Fruit fly (Drosophila melanogaster) whole organism, embryonic: ENCODE data around the gene CG6055.

Experiments
- Aef1 ChIP-seq: fragments of 200-800 bp; sonication (Bioruptor generic); IDR thresholded peaks from 3 replicates; pipeline ENCODE4 v1.3.6; 2022; ENCODE audit warnings: missing biosample characterization, missing genetic modification characterization
- CG10267 ChIP-seq: fragments of 200-800 bp; sonication (Bioruptor generic); optimal IDR thresholded peaks from 2 replicates; lab custom pipeline; 2018; ENCODE audit warnings: missing biosample characterization, mild to moderate bottlenecking, missing genetic modification characterization, moderate library complexity
- CG11695 ChIP-seq: fragments of 200-800 bp; sonication (Bioruptor generic); IDR thresholded peaks from 3 replicates; pipeline ENCODE4 v1.3.6; 2022; ENCODE audit warnings: missing biosample characterization, missing genetic modification characterization
- CG13123 ChIP-seq: fragments of 200-800 bp; sonication (Bioruptor generic); optimal IDR thresholded peaks from 2 replicates; lab custom pipeline; 2016; ENCODE audit warnings: missing biosample characterization, missing genetic modification characterization
- CG13624 ChIP-seq: fragments of 200-800 bp; sonication (Bioruptor generic); optimal IDR thresholded peaks from 2 replicates; lab custom pipeline; 2016; ENCODE audit warnings: missing biosample characterization, missing genetic modification characterization
- CG1602 ChIP-seq: fragments of 200-800 bp; sonication (Bioruptor generic); optimal IDR thresholded peaks from 3 replicates; lab custom pipeline; 2016; ENCODE audit warnings: missing biosample characterization, missing genetic modification characterization
- CG1792 ChIP-seq: fragments of 200-800 bp; sonication (Bioruptor generic); optimal IDR thresholded peaks from 2 replicates; lab custom pipeline; 2016; ENCODE audit warnings: missing biosample characterization, missing genetic modification characterization
- CG30431 ChIP-seq: fragments of 200-800 bp; sonication (Bioruptor generic); optimal IDR thresholded peaks from 2 replicates; lab custom pipeline; 2017; ENCODE audit warnings: missing biosample characterization, missing genetic modification characterization
- CG34224 ChIP-seq: fragments of 200-800 bp; sonication (Bioruptor generic); IDR thresholded peaks from 3 replicates; pipeline ENCODE4 v1.3.6; 2022; ENCODE audit warnings: missing biosample characterization, missing genetic modification characterization; ENCODE audit not compliant: partially characterized antibody
- CG4328 ChIP-seq: fragments of 200-800 bp; sonication (Bioruptor generic); optimal IDR thresholded peaks from 3 replicates; lab custom pipeline; 2017; ENCODE audit warnings: missing biosample characterization, missing genetic modification reagents, missing genetic modification characterization
- CG4404 ChIP-seq: fragments of 200-800 bp; sonication (Bioruptor generic); IDR thresholded peaks from 2 replicates; pipeline ENCODE4 v1.3.6; 2022; ENCODE audit warnings: missing biosample characterization, missing genetic modification characterization
- CG4820 ChIP-seq: fragments of 200-800 bp; sonication (Bioruptor generic); optimal IDR thresholded peaks from 3 replicates; lab custom pipeline; 2016; ENCODE audit warnings: missing biosample characterization, missing genetic modification characterization
- CG5953 ChIP-seq: fragments of 200-800 bp; sonication (Bioruptor generic); IDR thresholded peaks from 2 replicates; pipeline ENCODE4 v1.3.6; 2022; ENCODE audit warnings: missing biosample characterization, missing genetic modification characterization
- CG7556 ChIP-seq: fragments of 200-800 bp; sonication (Bioruptor generic); optimal IDR thresholded peaks from 2 replicates; lab custom pipeline; 2017; ENCODE audit warnings: missing biosample characterization, mild to moderate bottlenecking, missing genetic modification characterization
- CG8290 ChIP-seq, 3 experiments: fragments of 200-800 bp; sonication (Bioruptor generic); optimal IDR thresholded peaks; 2 replicates each; lab custom pipeline; 2016 to 2019; ENCODE audit warnings: missing biosample characterization in 3 of 3, missing genetic modification characterization in 3 of 3, mild to moderate bottlenecking in 2 of 3, moderate library complexity in 1 of 3
- CG8359 ChIP-seq: fragments of 200-800 bp; sonication (Bioruptor generic); optimal IDR thresholded peaks from 2 replicates; lab custom pipeline; 2017; ENCODE audit warnings: missing biosample characterization, mild to moderate bottlenecking, missing genetic modification characterization, borderline replicate concordance
- CG8388 ChIP-seq: fragments of 200-800 bp; sonication (Bioruptor generic); optimal IDR thresholded peaks from 2 replicates; lab custom pipeline; 2019; ENCODE audit warnings: missing biosample characterization, mild to moderate bottlenecking, missing genetic modification characterization, moderate library complexity
- CG8944 ChIP-seq: fragments of 200-800 bp; sonication (Bioruptor generic); optimal IDR thresholded peaks from 3 replicates; lab custom pipeline; 2016; ENCODE audit warnings: missing biosample characterization, missing genetic modification characterization
- CoRest ChIP-seq: fragments of 200-800 bp; sonication (Bioruptor generic); optimal IDR thresholded peaks from 3 replicates; lab custom pipeline; 2018; ENCODE audit warnings: missing biosample characterization, mild to moderate bottlenecking, missing genetic modification characterization, moderate library complexity
- Fer3 ChIP-seq: fragments of 200-800 bp; sonication (Bioruptor generic); optimal IDR thresholded peaks from 2 replicates; lab custom pipeline; 2018; ENCODE audit warnings: missing biosample characterization, mild to moderate bottlenecking, missing genetic modification characterization, moderate library complexity
- HLH3B ChIP-seq: fragments of 200-800 bp; sonication (Bioruptor generic); IDR thresholded peaks from 2 replicates; pipeline ENCODE4 v1.3.6; 2022; ENCODE audit warnings: missing biosample characterization, missing genetic modification characterization
- Hr51 ChIP-seq, 2 experiments: fragments of 200-800 bp; sonication (Bioruptor generic); optimal IDR thresholded peaks; 2 replicates in 1 of 2; 3 replicates in 1 of 2; lab custom pipeline; 2016 to 2018; ENCODE audit warnings: missing biosample characterization in 2 of 2, missing genetic modification characterization in 2 of 2, mild to moderate bottlenecking in 1 of 2, moderate library complexity in 1 of 2
- Lim3 ChIP-seq: fragments of 200-800 bp; sonication (Bioruptor generic); IDR thresholded peaks from 2 replicates; pipeline ENCODE4 v1.3.6; 2022; ENCODE audit warnings: missing biosample characterization, missing genetic modification characterization
- Lpt ChIP-seq: fragments of >200 bp; optimal IDR thresholded peaks from 2 replicates; lab custom pipeline; 2018; ENCODE audit warnings: missing biosample characterization, missing genetic modification characterization
- MESR4 ChIP-seq: fragments of 200-800 bp; sonication (Bioruptor generic); optimal IDR thresholded peaks from 2 replicates; lab custom pipeline; 2018; ENCODE audit warnings: missing biosample characterization, mild to moderate bottlenecking, missing genetic modification characterization, moderate library complexity
- Mad ChIP-seq: fragments of 200-800 bp; sonication (Bioruptor generic); optimal IDR thresholded peaks from 2 replicates; lab custom pipeline; 2016; ENCODE audit warnings: missing biosample characterization, missing genetic modification characterization
- Nf-YA ChIP-seq: fragments of 200-800 bp; sonication (Bioruptor generic); IDR thresholded peaks from 2 replicates; pipeline ENCODE4 v1.3.6; 2022; ENCODE audit warnings: missing biosample characterization, missing genetic modification characterization
- Pdp1 ChIP-seq, 2 experiments: fragments of 200-800 bp; sonication (Bioruptor generic); optimal IDR thresholded peaks; 3 replicates each; lab custom pipeline; 2016; ENCODE audit warnings: missing biosample characterization in 2 of 2, missing genetic modification characterization in 2 of 2, mild to moderate bottlenecking in 1 of 2, moderate library complexity in 1 of 2
- Ravus ChIP-seq: fragments of 200-800 bp; sonication (Bioruptor generic); IDR thresholded peaks from 2 replicates; pipeline ENCODE4 v1.3.6; 2022; ENCODE audit warnings: missing biosample characterization, missing genetic modification characterization
- Rx ChIP-seq: fragments of 200-800 bp; sonication (Bioruptor generic); IDR thresholded peaks from 2 replicates; pipeline ENCODE4 v1.3.6; 2022; ENCODE audit warnings: missing biosample characterization, missing genetic modification characterization
- TFAM ChIP-seq: fragments of 200-800 bp; sonication (Bioruptor generic); optimal IDR thresholded peaks from 2 replicates; lab custom pipeline; 2017; ENCODE audit warnings: missing biosample characterization, missing genetic modification characterization, inconsistent platforms
- Usf ChIP-seq: fragments of 200-800 bp; sonication (Bioruptor generic); optimal IDR thresholded peaks from 2 replicates; lab custom pipeline; 2017; ENCODE audit warnings: missing genotype, missing biosample characterization, missing genetic modification characterization
- YL-1 ChIP-seq: fragments of 200-800 bp; sonication (Bioruptor generic); optimal IDR thresholded peaks from 3 replicates; lab custom pipeline; 2017; ENCODE audit warnings: missing biosample characterization, mild to moderate bottlenecking, missing genetic modification characterization
- bbx ChIP-seq: fragments of 200-800 bp; sonication (Bioruptor generic); IDR thresholded peaks from 2 replicates; pipeline ENCODE4 v1.3.6; 2022; ENCODE audit warnings: missing biosample characterization, missing genetic modification characterization; ENCODE audit not compliant: partially characterized antibody
- bcd ChIP-seq: fragments of 200-800 bp; sonication (Bioruptor generic); optimal IDR thresholded peaks from 2 replicates; lab custom pipeline; 2017; ENCODE audit warnings: missing biosample characterization, mild to moderate bottlenecking, missing genetic modification characterization
- cwo ChIP-seq: fragments of 200-800 bp; sonication (Bioruptor generic); optimal IDR thresholded peaks from 3 replicates; lab custom pipeline; 2017; ENCODE audit warnings: missing biosample characterization, missing genetic modification characterization, mild to moderate bottlenecking, moderate library complexity, missing genetic modification reagents
- fd96Cb ChIP-seq: fragments of 200-800 bp; sonication (Bioruptor generic); optimal IDR thresholded peaks from 2 replicates; lab custom pipeline; 2018; ENCODE audit warnings: missing biosample characterization, mild to moderate bottlenecking, missing genetic modification characterization, moderate library complexity
- hbn ChIP-seq: fragments of 200-800 bp; sonication (Bioruptor generic); IDR thresholded peaks from 2 replicates; pipeline ENCODE4 v1.3.6; 2022; ENCODE audit warnings: missing biosample characterization, missing genetic modification characterization; ENCODE audit not compliant: partially characterized antibody
- her ChIP-seq: fragments of 200-800 bp; sonication (Bioruptor generic); optimal IDR thresholded peaks from 2 replicates; lab custom pipeline; 2016; ENCODE audit warnings: missing biosample characterization, missing genetic modification characterization
- lov ChIP-seq, 2 experiments: fragments of 200-800 bp in 1 of 2; fragments of >200 bp in 1 of 2; sonication (Bioruptor generic) in 1 of 2; IDR thresholded peaks in 1 of 2; optimal IDR thresholded peaks in 1 of 2; 2 replicates in 1 of 2; 3 replicates in 1 of 2; pipeline versions ENCODE4 v1.3.6 to Lab custom; 2017 to 2022; ENCODE audit warnings: missing biosample characterization in 1 of 2, missing genetic modification characterization in 1 of 2
- nmo ChIP-seq: fragments of 200-800 bp; sonication (Bioruptor generic); optimal IDR thresholded peaks from 2 replicates; lab custom pipeline; 2018; ENCODE audit warnings: missing biosample characterization, mild to moderate bottlenecking, missing genetic modification characterization, moderate library complexity
- otp ChIP-seq: fragments of 200-800 bp; sonication (Bioruptor generic); IDR thresholded peaks from 3 replicates; pipeline ENCODE4, ENCODE4 v1.3.6; 2022; ENCODE audit warnings: missing biosample characterization, missing genetic modification characterization
- pfk ChIP-seq: fragments of 200-800 bp; sonication (Bioruptor generic); optimal IDR thresholded peaks from 2 replicates; lab custom pipeline; 2018; ENCODE audit warnings: missing biosample characterization, mild to moderate bottlenecking, missing genetic modification characterization, moderate library complexity
- ranshi ChIP-seq: fragments of 200-800 bp; sonication (Bioruptor generic); IDR thresholded peaks from 2 replicates; pipeline ENCODE4 v1.3.6; 2022; ENCODE audit warnings: missing biosample characterization, missing genetic modification characterization
- tgo ChIP-seq: fragments of 200-800 bp; sonication (Bioruptor generic); IDR thresholded peaks from 3 replicates; pipeline ENCODE4 v1.3.6; 2022; ENCODE audit warnings: missing biosample characterization, missing genetic modification characterization
- wdn ChIP-seq: fragments of 200-800 bp; sonication (Bioruptor generic); IDR thresholded peaks from 2 replicates; pipeline ENCODE4 v1.3.6; 2022; ENCODE audit warnings: missing biosample characterization, missing genetic modification characterization
- wor ChIP-seq: fragments of 200-800 bp; sonication (Bioruptor generic); IDR thresholded peaks from 2 replicates; pipeline ENCODE4 v1.3.6; 2022; ENCODE audit warnings: missing biosample characterization, missing genetic modification characterization
- yki ChIP-seq: fragments of >200 bp; optimal IDR thresholded peaks from 3 replicates; lab custom pipeline; 2018
- zf30C ChIP-seq: fragments of 200-800 bp; sonication (Bioruptor generic); optimal IDR thresholded peaks from 3 replicates; lab custom pipeline; 2018; ENCODE audit warnings: missing biosample characterization, mild to moderate bottlenecking, missing genetic modification characterization

CG6055 gene

DNA sequence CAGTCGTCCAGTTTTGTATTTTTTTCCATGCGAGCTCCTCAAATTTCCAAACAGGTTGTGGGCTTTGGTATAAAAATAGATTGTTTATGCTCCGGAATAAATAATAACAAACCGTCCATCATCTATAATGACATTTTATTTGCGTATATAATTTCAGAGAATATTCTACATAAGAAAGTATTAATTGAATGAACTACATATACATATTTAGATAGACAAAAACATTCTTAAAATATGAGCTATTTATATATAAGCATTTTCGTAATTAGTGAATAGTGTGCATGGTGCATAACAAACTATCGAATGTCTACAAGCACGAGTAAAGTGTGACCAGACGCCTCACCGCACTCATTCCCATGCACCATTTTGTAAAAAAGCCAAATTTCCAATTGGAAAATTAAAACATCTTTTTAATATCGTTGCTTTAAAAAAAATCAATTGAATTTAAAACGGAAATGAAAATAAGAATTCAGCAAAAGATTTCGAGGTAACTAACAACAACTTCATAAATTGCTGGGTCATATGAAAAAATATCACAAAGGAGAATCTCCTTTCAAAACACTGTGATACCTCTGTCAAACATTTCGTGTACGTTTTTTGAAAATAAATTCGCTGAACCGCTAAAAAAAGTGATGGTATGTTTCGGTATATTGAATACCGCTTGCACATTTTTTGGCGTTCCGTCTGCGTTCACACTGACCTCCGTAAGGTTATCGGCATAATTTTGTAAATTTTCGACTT is 39.8 kb upstream of the CG6055 start, which contains the start of gene muc (continued):
- TF ChIP-seq CG8359 (GFP tag; lab: Kevin White, UChicago), result no peak
- TF ChIP-seq Rx, result no peak
- TF ChIP-seq fd96Cb (tag; lab: Kevin White, UChicago), result peak; percentile 4
- TF ChIP-seq her, result no peak
- no peak for TF ChIP-seq Usf
- peak in 1 of 2 experiments; percentile 38 for TF ChIP-seq Hr51 (GFP tag; optimal IDR thresholded peaks at IDR 0.05; lab: Kevin White, UChicago)
- no peak for TF ChIP-seq CG4328
- TF ChIP-seq lov (optimal IDR thresholded peaks at IDR 0.05; lab: Kevin White, UChicago), result no peak
- TF ChIP-seq lov (GFP tag; IDR thresholded peaks at IDR 0.05; lab: Robert Waterston, UW), result no peak
- TF ChIP-seq pfk, result no peak
- TF ChIP-seq CG30431 (GFP tag; lab: Kevin White, UChicago), result no peak
- peak; percentile 15 for TF ChIP-seq CG13624 (GFP tag; lab: Kevin White, UChicago)
- no peak for TF ChIP-seq CG8388 (GFP tag; lab: Kevin White, UChicago)
- no peak for TF ChIP-seq Ravus (GFP tag; lab: Robert Waterston, UW)
- no peak for TF ChIP-seq Lim3
- peak; percentile 65 for TF ChIP-seq nmo (GFP tag; lab: Kevin White, UChicago)
- TF ChIP-seq CG8944 (GFP tag; lab: Kevin White, UChicago), result peak; percentile 19
- peak; percentile 80 for TF ChIP-seq bbx (GFP tag; lab: Robert Waterston, UW)
- no peak for TF ChIP-seq CG7556 (GFP tag; lab: Kevin White, UChicago)
- TF ChIP-seq HLH3B (GFP tag; lab: Robert Waterston, UW), result peak; percentile 45; the same call in 1 of the 2 replicates
- TF ChIP-seq CoRest, result peak; percentile 66
- no peak for TF ChIP-seq zf30C (GFP tag; lab: Kevin White, UChicago)
- no peak for TF ChIP-seq MESR4 (GFP tag; lab: Kevin White, UChicago)
- peak; percentile 44 for TF ChIP-seq Fer3 (tag; lab: Kevin White, UChicago)
- no peak for TF ChIP-seq wdn
- TF ChIP-seq Nf-YA (GFP tag; lab: Robert Waterston, UW), result no peak
- peak; percentile 24; the same call in 1 of the 2 replicates for TF ChIP-seq ranshi
- TF ChIP-seq CG34224, result no peak
- TF ChIP-seq CG10267 (tag; lab: Kevin White, UChicago), result peak; percentile 39
- no peak for TF ChIP-seq CG1792 (GFP tag; lab: Kevin White, UChicago)
- TF ChIP-seq hbn (GFP tag; lab: Robert Waterston, UW), result peak; percentile 36; the same call in 1 of the 2 replicates
- TF ChIP-seq otp (GFP tag; lab: Robert Waterston, UW), result no peak
- no peak for TF ChIP-seq CG11695 (GFP tag; lab: Robert Waterston, UW)
- no peak for TF ChIP-seq CG8290 (GFP tag; optimal IDR thresholded peaks at IDR 0.05; lab: Kevin White, UChicago)
- TF ChIP-seq CG8290 (tag; optimal IDR thresholded peaks at IDR 0.05; lab: Kevin White, UChicago), result peak in 1 of 2 experiments; percentile 73
- TF ChIP-seq cwo (GFP tag; lab: Kevin White, UChicago), result no peak
- peak; percentile 31 for TF ChIP-seq CG1602 (GFP tag; lab: Kevin White, UChicago)
- peak; percentile 34 for TF ChIP-seq bcd
- TF ChIP-seq CG5953 (GFP tag; lab: Robert Waterston, UW), result no peak
- TF ChIP-seq wor (GFP tag; lab: Robert Waterston, UW), result no peak
- no peak for TF ChIP-seq YL-1
- peak; percentile 20 for TF ChIP-seq CG4820 (GFP tag; lab: Kevin White, UChicago)
- no peak for TF ChIP-seq yki (lab: Kevin White, UChicago)
- TF ChIP-seq Aef1 (GFP tag; lab: Robert Waterston, UW), result no peak
- TF ChIP-seq CG13123, result no peak
- TF ChIP-seq Pdp1 (GFP tag; optimal IDR thresholded peaks at IDR 0.05; lab: Kevin White, UChicago), result peak; percentile 28 to 38
- TF ChIP-seq Lpt (GFP tag; lab: Kevin White, UChicago), result no peak
- TF ChIP-seq Mad (GFP tag; lab: Kevin White, UChicago), result peak; percentile 40
- no peak for TF ChIP-seq CG4404 (GFP tag; lab: Robert Waterston, UW)
- TF ChIP-seq tgo, result peak; percentile 52
- TF ChIP-seq TFAM (GFP tag; lab: Kevin White, UChicago), result no peak
